Fruit fly (Drosophila melanogaster): ENCODE data around the gene CG17010.

DNA sequence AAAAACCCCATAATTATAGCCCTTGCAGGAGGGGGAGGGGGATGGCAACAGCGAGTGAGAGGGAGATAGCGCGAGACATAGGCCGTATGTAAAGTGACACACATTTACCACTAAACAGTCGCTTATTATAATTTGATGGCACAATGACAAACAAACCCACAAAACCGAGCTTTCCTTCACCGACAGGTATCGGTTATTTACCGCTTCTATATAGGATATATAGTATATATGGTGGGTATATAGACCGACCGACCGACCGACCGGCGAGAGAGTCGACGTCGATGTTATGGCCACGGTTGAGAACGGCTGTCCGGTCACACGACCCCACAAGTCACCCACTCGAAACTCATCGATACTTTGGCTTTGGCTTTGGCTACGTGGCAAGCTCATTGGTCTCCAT, 9.2 kb upstream of the CG17010 start:
- TF ChIP-seq CG34406 (GFP tag; optimal IDR thresholded peaks at IDR 0.05) (no peak), Hr39 (GFP tag; optimal IDR thresholded peaks at IDR 0.05) (no peak)
